Fruit fly (Drosophila melanogaster) whole organism, embryonic: ENCODE results near the gene CG33643.

Source experiments
- CG10366 ChIP-seq: fragments of 200-800 bp; sonication (Bioruptor generic); IDR thresholded peaks from 2 replicates; pipeline ENCODE4 v1.3.6; 2022; ENCODE audit warnings: missing biosample characterization, missing genetic modification characterization
- CG11247 ChIP-seq: fragments of 200-800 bp; sonication (Bioruptor generic); IDR thresholded peaks from 2 replicates; pipeline ENCODE4 v1.3.6; 2022; ENCODE audit warnings: missing biosample characterization, missing genetic modification characterization
- CG11695 ChIP-seq: fragments of 200-800 bp; sonication (Bioruptor generic); IDR thresholded peaks from 3 replicates; pipeline ENCODE4 v1.3.6; 2022; ENCODE audit warnings: missing biosample characterization, missing genetic modification characterization
- CG11723 ChIP-seq: fragments of 200-800 bp; sonication (Bioruptor generic); optimal IDR thresholded peaks from 2 replicates; lab custom pipeline; 2017; ENCODE audit warnings: missing biosample characterization, mild to moderate bottlenecking, missing genetic modification characterization
- CG13894 ChIP-seq: fragments of 200-800 bp; sonication (Bioruptor generic); optimal IDR thresholded peaks from 3 replicates; lab custom pipeline; 2018; ENCODE audit warnings: missing biosample characterization, mild to moderate bottlenecking, missing genetic modification characterization, moderate library complexity
- CG14710 ChIP-seq: fragments of 200-800 bp; sonication (Bioruptor generic); optimal IDR thresholded peaks from 3 replicates; lab custom pipeline; 2019; ENCODE audit warnings: missing biosample characterization, mild to moderate bottlenecking, missing genetic modification characterization, moderate library complexity
- CG16813 ChIP-seq: fragments of 200-800 bp; sonication (Bioruptor generic); IDR thresholded peaks from 3 replicates; pipeline ENCODE4 v1.3.6; 2022; ENCODE audit warnings: missing biosample characterization, missing genetic modification characterization; ENCODE audit not compliant: partially characterized antibody
- CG17568 ChIP-seq: fragments of 200-800 bp; sonication (Bioruptor generic); optimal IDR thresholded peaks from 2 replicates; lab custom pipeline; 2018; ENCODE audit warnings: missing biosample characterization, mild to moderate bottlenecking, missing genetic modification characterization, moderate library complexity
- CG17829 ChIP-seq: fragments of 200-800 bp; optimal IDR thresholded peaks from 2 replicates; lab custom pipeline; 2019; ENCODE audit warnings: missing biosample characterization, mild to moderate bottlenecking, missing genetic modification characterization, moderate library complexity
- CG2875 ChIP-seq: fragments of 200-800 bp; sonication (Bioruptor generic); optimal IDR thresholded peaks from 2 replicates; lab custom pipeline; 2017; ENCODE audit warnings: missing biosample characterization, mild to moderate bottlenecking, missing genetic modification characterization, missing genetic modification reagents
- CG3163 ChIP-seq: fragments of 200-800 bp; sonication (Bioruptor generic); optimal IDR thresholded peaks from 3 replicates; lab custom pipeline; 2016; ENCODE audit warnings: missing biosample characterization, missing genetic modification characterization
- CG4404 ChIP-seq: fragments of 200-800 bp; sonication (Bioruptor generic); IDR thresholded peaks from 2 replicates; pipeline ENCODE4 v1.3.6; 2022; ENCODE audit warnings: missing biosample characterization, missing genetic modification characterization
- CG6689 ChIP-seq: fragments of 200-800 bp; sonication (Bioruptor generic); IDR thresholded peaks from 2 replicates; pipeline ENCODE4 v1.3.6; 2022; ENCODE audit warnings: missing biosample characterization, missing genetic modification characterization
- CG7271 ChIP-seq: fragments of 200-800 bp; sonication (Bioruptor generic); optimal IDR thresholded peaks from 2 replicates; lab custom pipeline; 2018; ENCODE audit warnings: missing biosample characterization, mild to moderate bottlenecking, missing genetic modification characterization, moderate library complexity
- CG7786 ChIP-seq: fragments of 200-800 bp; sonication (Bioruptor generic); optimal IDR thresholded peaks from 2 replicates; lab custom pipeline; 2016; ENCODE audit warnings: missing biosample characterization, missing genetic modification characterization
- CG9817 ChIP-seq: fragments of 200-800 bp; sonication (Bioruptor generic); optimal IDR thresholded peaks from 2 replicates; lab custom pipeline; 2018; ENCODE audit warnings: missing biosample characterization, mild to moderate bottlenecking, missing genetic modification characterization, moderate library complexity
- CrebB ChIP-seq: fragments of 200-800 bp; sonication (Bioruptor generic); optimal IDR thresholded peaks from 3 replicates; lab custom pipeline; 2018; ENCODE audit warnings: missing biosample characterization, mild to moderate bottlenecking, missing genetic modification characterization
- E2f1 ChIP-seq: fragments of 200-800 bp; sonication (Bioruptor generic); IDR thresholded peaks from 2 replicates; pipeline ENCODE4 v1.3.6; 2022; ENCODE audit warnings: missing biosample characterization, missing genetic modification characterization
- ERR ChIP-seq: fragments of 200-800 bp; sonication (Bioruptor generic); optimal IDR thresholded peaks from 2 replicates; lab custom pipeline; 2016; ENCODE audit warnings: missing biosample characterization, missing genetic modification characterization
- Eip74EF ChIP-seq, 2 experiments: fragments of 200-800 bp in 1 of 2; fragments of >200 bp in 1 of 2; sonication (Bioruptor generic) in 1 of 2; optimal IDR thresholded peaks; 2 replicates each; lab custom pipeline; 2017 to 2019; ENCODE audit warnings: missing biosample characterization in 2 of 2, missing genetic modification characterization in 2 of 2, mild to moderate bottlenecking in 1 of 2, moderate library complexity in 1 of 2
- Gsc ChIP-seq: fragments of 200-800 bp; sonication (Bioruptor generic); IDR thresholded peaks from 2 replicates; pipeline ENCODE4 v1.3.6; 2022; ENCODE audit warnings: missing biosample characterization, missing genetic modification characterization
- Hr3 ChIP-seq: fragments of 200-800 bp; sonication (Bioruptor generic); optimal IDR thresholded peaks from 3 replicates; lab custom pipeline; 2016; ENCODE audit warnings: missing biosample characterization, missing genetic modification characterization
- Nf-YC ChIP-seq: fragments of 200-800 bp; optimal IDR thresholded peaks from 3 replicates; lab custom pipeline; 2019; ENCODE audit warnings: missing biosample characterization, mild to moderate bottlenecking, missing genetic modification characterization, moderate library complexity
- PHDP ChIP-seq: fragments of 200-800 bp; sonication (Bioruptor generic); optimal IDR thresholded peaks from 3 replicates; lab custom pipeline; 2018; ENCODE audit warnings: missing biosample characterization, mild to moderate bottlenecking, missing genetic modification characterization, moderate library complexity
- Six4 ChIP-seq: fragments of 200-800 bp; sonication (Bioruptor generic); optimal IDR thresholded peaks from 2 replicates; lab custom pipeline; 2016; ENCODE audit warnings: missing biosample characterization, missing genetic modification characterization
- Sox100B ChIP-seq: fragments of 200-800 bp; sonication (Bioruptor generic); optimal IDR thresholded peaks from 3 replicates; lab custom pipeline; 2018; ENCODE audit warnings: missing biosample characterization, mild to moderate bottlenecking, missing genetic modification characterization
- Sox102F ChIP-seq: fragments of 200-800 bp; sonication (Bioruptor generic); optimal IDR thresholded peaks from 2 replicates; lab custom pipeline; 2018; ENCODE audit warnings: missing biosample characterization, mild to moderate bottlenecking, missing genetic modification characterization, moderate library complexity
- Usf ChIP-seq: fragments of 200-800 bp; sonication (Bioruptor generic); optimal IDR thresholded peaks from 2 replicates; lab custom pipeline; 2017; ENCODE audit warnings: missing genotype, missing biosample characterization, missing genetic modification characterization
- ap ChIP-seq: fragments of 200-800 bp; sonication (Bioruptor generic); IDR thresholded peaks from 2 replicates; pipeline ENCODE4 v1.3.6; 2022; ENCODE audit warnings: missing biosample characterization, missing genetic modification characterization
- az2 ChIP-seq: fragments of 200-800 bp; sonication (Bioruptor generic); optimal IDR thresholded peaks from 3 replicates; lab custom pipeline; 2016; ENCODE audit warnings: missing biosample characterization, missing genetic modification characterization
- br ChIP-seq: fragments of >200 bp; optimal IDR thresholded peaks from 2 replicates; lab custom pipeline; 2017
- bsh ChIP-seq, 2 experiments: fragments of 200-800 bp; sonication (Bioruptor generic); optimal IDR thresholded peaks; 2 replicates each; lab custom pipeline; 2017 to 2018; ENCODE audit warnings: mild to moderate bottlenecking in 2 of 2, missing biosample characterization in 2 of 2, missing genetic modification characterization in 2 of 2, moderate library complexity in 1 of 2
- chm ChIP-seq: fragments of 200-800 bp; sonication (Bioruptor generic); IDR thresholded peaks from 2 replicates; pipeline ENCODE4 v1.3.6; 2022; ENCODE audit warnings: missing biosample characterization, missing genetic modification characterization
- dan ChIP-seq: fragments of 200-800 bp; sonication (Bioruptor generic); IDR thresholded peaks from 2 replicates; pipeline ENCODE4 v1.3.6; 2022; ENCODE audit warnings: missing biosample characterization, missing genetic modification characterization
- dmrt11E ChIP-seq: fragments of 200-800 bp; sonication (Bioruptor generic); optimal IDR thresholded peaks from 3 replicates; lab custom pipeline; 2018; ENCODE audit warnings: missing biosample characterization, mild to moderate bottlenecking, missing genetic modification characterization, moderate library complexity
- dpn ChIP-seq, 2 experiments: fragments of 200-800 bp; sonication (Bioruptor generic); optimal IDR thresholded peaks; 3 replicates each; lab custom pipeline; 2016; ENCODE audit warnings: missing biosample characterization in 2 of 2, missing genetic modification characterization in 2 of 2
- eve ChIP-seq, 2 experiments: fragments of >200 bp; optimal IDR thresholded peaks; 2 replicates each; lab custom pipeline; 2017; ENCODE audit warnings: missing biosample characterization in 2 of 2, missing genetic modification characterization in 2 of 2
- exex ChIP-seq: fragments of 200-800 bp; sonication (Bioruptor generic); optimal IDR thresholded peaks from 4 replicates; lab custom pipeline; 2018; ENCODE audit warnings: missing biosample characterization, mild to moderate bottlenecking, missing genetic modification characterization, moderate library complexity
- gsb-n ChIP-seq: fragments of 200-800 bp; sonication (Bioruptor generic); optimal IDR thresholded peaks from 3 replicates; lab custom pipeline; 2018; ENCODE audit warnings: missing biosample characterization, mild to moderate bottlenecking, missing genetic modification characterization
- mirr ChIP-seq: fragments of 200-800 bp; sonication (Bioruptor generic); optimal IDR thresholded peaks from 3 replicates; lab custom pipeline; 2018; ENCODE audit warnings: missing biosample characterization, mild to moderate bottlenecking, missing genetic modification characterization
- nmo ChIP-seq: fragments of 200-800 bp; sonication (Bioruptor generic); optimal IDR thresholded peaks from 2 replicates; lab custom pipeline; 2018; ENCODE audit warnings: missing biosample characterization, mild to moderate bottlenecking, missing genetic modification characterization, moderate library complexity
- p53 ChIP-seq: fragments of 200-800 bp; sonication (Bioruptor generic); optimal IDR thresholded peaks from 2 replicates; lab custom pipeline; 2016; ENCODE audit warnings: missing biosample characterization, missing genetic modification characterization
- rib ChIP-seq: fragments of 200-800 bp; sonication (Bioruptor generic); IDR thresholded peaks from 2 replicates; pipeline ENCODE4 v1.3.6; 2022; ENCODE audit warnings: missing biosample characterization, missing genetic modification characterization
- ro ChIP-seq: fragments of 200-800 bp; sonication (Bioruptor generic); IDR thresholded peaks from 2 replicates; pipeline ENCODE4 v1.3.6; 2022; ENCODE audit warnings: missing biosample characterization, missing genetic modification characterization
- sens-2 ChIP-seq: fragments of 200-800 bp; sonication (Bioruptor generic); IDR thresholded peaks from 2 replicates; pipeline ENCODE4 v1.3.6; 2022; ENCODE audit warnings: missing biosample characterization, missing genetic modification characterization
- sqz ChIP-seq: fragments of 200-800 bp; sonication (Bioruptor generic); optimal IDR thresholded peaks from 3 replicates; lab custom pipeline; 2018; ENCODE audit warnings: missing biosample characterization, mild to moderate bottlenecking, missing genetic modification characterization
- tin ChIP-seq: fragments of 200-800 bp; sonication (Bioruptor generic); optimal IDR thresholded peaks from 3 replicates; lab custom pipeline; 2016; ENCODE audit warnings: missing biosample characterization, missing genetic modification characterization

Gene CG33643

dm6 chr2L:13510870-13511867, 19.7 kb upstream of the CG33643 start (continued):
- peak; percentile 74 for TF ChIP-seq exex
- no peak for TF ChIP-seq CG14710
- TF ChIP-seq Usf (GFP tag; lab: Kevin White, UChicago): no peak
- no peak for TF ChIP-seq Sox102F (GFP tag; lab: Kevin White, UChicago)
- no peak for TF ChIP-seq CG10366 (GFP tag; lab: Robert Waterston, UW)
- TF ChIP-seq p53: no peak
- TF ChIP-seq mirr (GFP tag; lab: Kevin White, UChicago): peak; percentile 87
- TF ChIP-seq CG2875 (GFP tag; lab: Kevin White, UChicago): no peak
- TF ChIP-seq eve (GFP tag; optimal IDR thresholded peaks at IDR 0.05; lab: Kevin White, UChicago): peak in 1 of 2 experiments; percentile 14
- TF ChIP-seq CG6689 (GFP tag; lab: Robert Waterston, UW): no peak
- TF ChIP-seq CG4404 (GFP tag; lab: Robert Waterston, UW): no peak
- no peak for TF ChIP-seq CG3163 (GFP tag; lab: Kevin White, UChicago)
- no peak for TF ChIP-seq PHDP
- TF ChIP-seq CG13894 (tag; lab: Kevin White, UChicago): peak; percentile 35
- TF ChIP-seq Sox100B (GFP tag; lab: Kevin White, UChicago): no peak
- no peak for TF ChIP-seq CG7786 (GFP tag; lab: Kevin White, UChicago)
- TF ChIP-seq Hr3 (GFP tag; lab: Kevin White, UChicago): no peak
- no peak for TF ChIP-seq CG17568
- TF ChIP-seq CG11723 (GFP tag; lab: Kevin White, UChicago): no peak
- no peak for TF ChIP-seq CG16813 (GFP tag; lab: Robert Waterston, UW)
- TF ChIP-seq tin (GFP tag; lab: Kevin White, UChicago): no peak
- no peak for TF ChIP-seq ro

- TF ChIP-seq CG16813 (GFP tag; lab: Robert Waterston, UW): no peak
- TF ChIP-seq dmrt11E (tag; lab: Kevin White, UChicago): no peak
- TF ChIP-seq Nf-YC (tag; lab: Kevin White, UChicago): no peak
- no peak for TF ChIP-seq bsh (GFP tag; optimal IDR thresholded peaks at IDR 0.05; lab: Kevin White, UChicago)
- no peak for TF ChIP-seq chm (GFP tag; lab: Robert Waterston, UW)
- no peak for TF ChIP-seq CrebB (tag; lab: Kevin White, UChicago)
- no peak for TF ChIP-seq CG7271 (tag; lab: Kevin White, UChicago)
- TF ChIP-seq CG9817 (tag; lab: Kevin White, UChicago): peak; percentile 34
- peak; percentile 15; the same call in 1 of the 2 replicates for TF ChIP-seq ap
- no peak for TF ChIP-seq ERR (GFP tag; lab: Kevin White, UChicago)
- no peak for TF ChIP-seq Six4
- TF ChIP-seq sqz (GFP tag; lab: Kevin White, UChicago): no peak
- TF ChIP-seq gsb-n (tag; lab: Kevin White, UChicago): no peak
- TF ChIP-seq br (lab: Kevin White, UChicago): no peak
- TF ChIP-seq CG11695 (GFP tag; lab: Robert Waterston, UW): peak; percentile 55; the same call in 1 of the 3 replicates
- TF ChIP-seq rib (GFP tag; lab: Robert Waterston, UW): no peak
- no peak for TF ChIP-seq Eip74EF (GFP tag; optimal IDR thresholded peaks at IDR 0.05; lab: Kevin White, UChicago)
- TF ChIP-seq dan (GFP tag; lab: Robert Waterston, UW): no peak
- peak in 1 of 2 experiments; percentile 17 for TF ChIP-seq dpn (GFP tag; optimal IDR thresholded peaks at IDR 0.05; lab: Kevin White, UChicago)
- TF ChIP-seq CG11247: peak; percentile 62
- TF ChIP-seq Gsc (GFP tag; lab: Robert Waterston, UW): no peak
- TF ChIP-seq E2f1 (GFP tag; lab: Robert Waterston, UW): 0 out of 2 replicates have a peak, but pooled peaks have one; percentile 13
- no peak for TF ChIP-seq CG17829 (tag; lab: Kevin White, UChicago)
- no peak for TF ChIP-seq az2 (GFP tag; lab: Kevin White, UChicago)
- no peak for TF ChIP-seq sens-2 (GFP tag; lab: Robert Waterston, UW)
- peak; percentile 31 for TF ChIP-seq nmo (GFP tag; lab: Kevin White, UChicago)
These were observed 18.5 kb upstream of the CG33643 start for dm6 chr2L:13512182-13513032.
